Worm (Caenorhabditis elegans): ENCODE results near the gene ZK355.3.

Gene ZK355.3

DNA sequence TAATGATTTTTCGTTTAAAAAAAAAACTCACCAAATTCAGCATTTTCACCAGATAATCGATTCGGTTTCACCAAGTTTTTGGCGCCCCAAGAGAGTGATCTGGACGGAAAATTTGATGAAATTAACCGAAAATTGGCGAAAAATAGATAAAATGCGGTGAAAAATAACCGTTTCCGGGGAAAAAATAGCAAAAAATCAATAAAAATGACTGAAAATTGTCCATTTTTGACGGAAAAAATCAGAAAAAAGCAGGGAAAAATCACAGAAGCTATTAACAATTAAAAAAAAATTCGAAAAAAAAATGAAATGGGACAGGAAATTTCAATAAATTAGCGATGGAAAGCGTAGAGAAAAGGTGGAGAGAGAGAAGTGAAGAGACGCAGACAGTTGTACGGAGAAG, 13.9 kb downstream of the ZK355.3 start, which contains the start of gene ubc-15:
Gene ubc-15, minus strand, starts transcription at position 101 of the 400 bp plus-strand sequence.
- TF ChIP-seq zip-8 (tag; optimal IDR thresholded peaks at IDR 0.05), result no peak
- no peak for TF ChIP-seq lsy-2 (tag; optimal IDR thresholded peaks at IDR 0.05)
- no peak for TF ChIP-seq ztf-11 (tag; optimal IDR thresholded peaks at IDR 0.05)
- TF ChIP-seq ceh-39 (tag; optimal IDR thresholded peaks at IDR 0.05), result no peak
- TF ChIP-seq elt-1 (tag; optimal IDR thresholded peaks at IDR 0.05; ENCODE audit: borderline replicate concordance, insufficient read depth), result no peak
- TF ChIP-seq hlh-1 (tag; optimal IDR thresholded peaks at IDR 0.05), result no peak
- no peak for TF ChIP-seq sem-2 (GFP tag; optimal IDR thresholded peaks at IDR 0.05)
- TF ChIP-seq ces-1 (GFP tag; optimal IDR thresholded peaks at IDR 0.05), result no peak

DNA sequence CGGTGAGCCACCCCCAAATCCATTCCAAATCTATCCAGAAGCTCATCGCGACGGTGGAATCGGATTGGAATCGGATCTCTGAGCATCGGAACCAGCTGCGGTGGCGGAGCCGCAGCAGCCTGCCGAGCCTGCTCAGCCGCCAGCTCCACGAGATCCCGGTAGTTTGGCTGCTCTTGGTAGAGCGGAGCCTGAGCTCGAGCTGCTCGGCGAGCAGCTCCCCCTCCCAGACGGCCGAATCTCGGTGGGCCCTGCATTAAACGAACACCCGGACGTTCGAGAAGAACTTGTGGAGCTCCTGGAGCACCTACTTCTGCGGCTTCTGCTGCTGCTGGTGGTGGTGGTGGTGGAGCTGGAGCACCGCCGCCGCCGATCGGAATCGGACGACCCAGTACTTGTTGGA, 23.7 kb downstream of the ZK355.3 start:
- no peak for TF ChIP-seq tbx-8 (GFP tag; optimal IDR thresholded peaks at IDR 0.05)
- TF ChIP-seq sptf-1 (tag; optimal IDR thresholded peaks at IDR 0.05), result no peak
- no peak for TF ChIP-seq mab-5 (tag; optimal IDR thresholded peaks at IDR 0.05)
- no peak for TF ChIP-seq flh-1 (GFP tag; optimal IDR thresholded peaks at IDR 0.05)
- TF ChIP-seq nhr-28 (tag; optimal IDR thresholded peaks at IDR 0.05), result no peak
- TF ChIP-seq lsy-2 (tag; optimal IDR thresholded peaks at IDR 0.05), result no peak

DNA sequence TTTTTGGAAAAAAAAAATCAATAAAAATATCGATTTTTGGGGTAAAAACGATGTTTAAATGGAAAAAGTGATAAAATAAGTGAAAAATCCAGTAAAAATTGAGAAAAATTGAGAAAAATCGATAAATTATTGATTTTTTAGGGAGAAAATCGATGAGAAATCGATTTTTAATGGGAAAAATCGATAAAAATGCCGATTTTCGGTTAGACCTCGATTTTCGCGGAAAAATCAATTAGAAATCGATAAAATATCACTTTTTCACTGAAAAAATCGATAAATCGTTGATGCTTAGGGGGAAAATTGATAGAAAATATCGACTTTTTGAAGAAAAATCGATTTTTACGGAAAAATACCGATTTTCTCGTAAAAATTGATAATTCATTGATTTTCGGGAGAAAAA, 26.3 kb downstream of the ZK355.3 start:
- TF ChIP-seq bed-3 (GFP tag; optimal IDR thresholded peaks at IDR 0.05), result no peak
- TF ChIP-seq snpc-4 (tag; optimal IDR thresholded peaks at IDR 0.05), result no peak
- no peak for TF ChIP-seq mab-5 (tag; optimal IDR thresholded peaks at IDR 0.05)
- no peak for TF ChIP-seq elt-3 (tag; optimal IDR thresholded peaks at IDR 0.05)
- no peak for TF ChIP-seq lsy-2 (tag; optimal IDR thresholded peaks at IDR 0.05)
- no peak for TF ChIP-seq tbx-8 (GFP tag; optimal IDR thresholded peaks at IDR 0.05)

DNA sequence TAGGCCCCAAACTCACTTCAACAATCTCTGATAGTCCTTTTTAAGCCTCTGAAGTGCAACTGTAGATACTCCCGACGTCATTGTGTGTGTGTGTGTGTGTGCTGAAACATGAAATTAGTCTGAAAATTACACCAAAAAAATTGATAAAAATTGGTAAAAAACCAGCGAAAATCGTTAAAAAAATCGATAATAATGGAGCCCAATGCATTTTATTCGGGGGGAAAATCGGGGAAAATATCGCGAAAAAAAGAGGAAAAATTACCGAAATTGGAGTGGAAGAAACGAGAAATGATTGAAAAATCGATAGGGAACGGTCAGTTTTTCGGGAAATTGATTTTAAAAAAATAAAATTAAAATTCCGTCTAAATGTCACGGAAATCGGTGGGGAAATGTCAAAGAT, 27.2 kb downstream of the ZK355.3 start, which contains the start of gene ubc-26:
Gene ubc-26, minus strand, starts transcription at position 101 of the 400 bp plus-strand sequence.
- TF ChIP-seq cnd-1 (tag; optimal IDR thresholded peaks at IDR 0.05), result no peak
- TF ChIP-seq nhr-76 (tag; optimal IDR thresholded peaks at IDR 0.05), result no peak
- no peak for TF ChIP-seq bed-3 (GFP tag; optimal IDR thresholded peaks at IDR 0.05)
- no peak for TF ChIP-seq M03D4.4 (tag; optimal IDR thresholded peaks at IDR 0.05)
- no peak for TF ChIP-seq ceh-43 (GFP tag; optimal IDR thresholded peaks at IDR 0.05)
- TF ChIP-seq nhr-28 (tag; optimal IDR thresholded peaks at IDR 0.05), result no peak
- TF ChIP-seq elt-1 (tag; optimal IDR thresholded peaks at IDR 0.05; ENCODE audit: borderline replicate concordance, insufficient read depth), result no peak
- no peak for TF ChIP-seq unc-39 (tag; optimal IDR thresholded peaks at IDR 0.05)
- TF ChIP-seq unc-62 (GFP tag; optimal IDR thresholded peaks at IDR 0.05), result no peak
- no peak for TF ChIP-seq lin-13 (tag; optimal IDR thresholded peaks at IDR 0.05)
- no peak for TF ChIP-seq ztf-11 (tag; optimal IDR thresholded peaks at IDR 0.05)
- no peak for TF ChIP-seq ceh-39 (tag; optimal IDR thresholded peaks at IDR 0.05)
- TF ChIP-seq unc-120 (tag; optimal IDR thresholded peaks at IDR 0.05; ENCODE audit: poor library complexity, severe bottlenecking), result no peak
- no peak for TF ChIP-seq pha-4 (tag; optimal IDR thresholded peaks at IDR 0.05)

DNA sequence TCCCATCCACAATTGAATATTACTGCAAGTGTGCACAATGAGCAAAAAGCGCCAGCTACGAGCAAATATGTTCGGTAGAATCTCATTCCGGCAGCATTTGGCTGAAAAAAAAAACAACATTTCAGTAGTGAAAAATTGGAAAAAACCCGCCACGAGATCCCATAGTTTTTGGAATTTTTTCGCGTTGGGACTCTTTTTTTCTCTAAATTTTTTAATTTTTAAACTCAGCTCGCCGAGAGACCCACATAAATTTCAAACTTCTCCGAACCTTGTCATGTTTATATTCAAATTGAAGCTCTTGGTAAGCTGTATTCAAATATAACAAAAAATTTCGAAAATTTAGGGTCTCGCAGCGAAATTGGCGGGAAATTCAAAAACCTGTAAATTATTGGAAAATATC, 33.1 kb downstream of the ZK355.3 start, which contains the start of gene sqv-2:
Gene sqv-2, minus strand, starts transcription at position 101 of the 400 bp plus-strand sequence.
- TF ChIP-seq tbx-8 (GFP tag; optimal IDR thresholded peaks at IDR 0.05) (no peak), ham-2 (GFP tag; optimal IDR thresholded peaks at IDR 0.05) (no peak), cnd-1 (tag; optimal IDR thresholded peaks at IDR 0.05) (no peak), sptf-1 (tag; optimal IDR thresholded peaks at IDR 0.05) (no peak), zip-8 (tag; optimal IDR thresholded peaks at IDR 0.05) (no peak), ces-1 (GFP tag; optimal IDR thresholded peaks at IDR 0.05) (no peak), hlh-1 (tag; optimal IDR thresholded peaks at IDR 0.05) (no peak), mab-5 (tag; optimal IDR thresholded peaks at IDR 0.05) (no peak), nhr-12 (tag; optimal IDR thresholded peaks at IDR 0.05) (no peak), blmp-1 (tag; optimal IDR thresholded peaks at IDR 0.05) (no peak), flh-1 (GFP tag; optimal IDR thresholded peaks at IDR 0.05) (no peak), ceh-43 (GFP tag; optimal IDR thresholded peaks at IDR 0.05) (no peak)

DNA sequence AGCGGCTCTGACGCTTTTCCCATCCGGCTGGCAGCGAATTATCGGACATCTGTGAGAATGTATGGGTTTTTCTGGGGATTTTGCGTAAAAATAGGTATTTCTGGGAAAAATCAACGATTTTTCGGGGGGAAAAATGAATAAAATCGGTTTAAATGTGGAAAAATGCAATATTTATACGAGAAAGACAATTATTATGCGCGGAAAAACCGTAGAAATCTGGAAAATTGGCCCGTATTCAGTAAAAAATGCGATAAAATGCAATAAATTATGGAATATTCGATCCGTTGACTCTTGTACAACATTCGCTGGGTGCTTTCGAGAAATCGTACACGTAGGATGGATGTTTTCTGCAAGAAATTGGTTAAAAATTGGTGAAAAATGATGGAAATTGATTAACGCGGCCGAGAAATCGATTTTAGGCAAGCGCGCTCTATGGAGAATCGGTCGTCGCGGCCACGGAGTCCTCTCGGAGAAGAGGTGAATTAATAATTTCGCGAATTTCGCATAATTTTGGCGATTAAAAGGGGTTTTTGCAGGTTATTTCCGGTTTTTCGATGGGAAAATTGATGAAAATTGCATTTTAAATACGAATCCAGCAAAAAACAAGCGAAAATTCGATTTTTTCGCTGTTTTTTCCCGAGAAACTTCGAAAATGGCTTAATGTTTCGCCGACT, 38.3 kb downstream of the ZK355.3 start, which contains the start of gene pinn-1:
Gene pinn-1, minus strand, starts transcription at position 51 of the 674 bp plus-strand sequence.
- TF ChIP-seq ceh-39 (tag; optimal IDR thresholded peaks at IDR 0.05) (peak; percentile 55), nhr-12 (tag; optimal IDR thresholded peaks at IDR 0.05) (no peak), nhr-237 (tag; optimal IDR thresholded peaks at IDR 0.05) (peak; percentile 50), unc-120 (tag; optimal IDR thresholded peaks at IDR 0.05; ENCODE audit: poor library complexity, severe bottlenecking) (no peak), elt-1 (tag; optimal IDR thresholded peaks at IDR 0.05; ENCODE audit: borderline replicate concordance, insufficient read depth) (no peak), nhr-76 (tag; optimal IDR thresholded peaks at IDR 0.05) (no peak), unc-39 (tag; optimal IDR thresholded peaks at IDR 0.05) (no peak), hlh-1 (tag; optimal IDR thresholded peaks at IDR 0.05) (no peak), ztf-11 (tag; optimal IDR thresholded peaks at IDR 0.05) (no peak), ceh-43 (GFP tag; optimal IDR thresholded peaks at IDR 0.05) (no peak), mab-5 (tag; optimal IDR thresholded peaks at IDR 0.05) (no peak), pha-4 (tag; optimal IDR thresholded peaks at IDR 0.05) (peak; percentile 80), lin-32 (GFP tag; optimal IDR thresholded peaks at IDR 0.05) (peak; percentile 1), sem-2 (GFP tag; optimal IDR thresholded peaks at IDR 0.05) (no peak), snpc-4 (tag; optimal IDR thresholded peaks at IDR 0.05) (no peak), drap-1 (GFP tag; optimal IDR thresholded peaks at IDR 0.05) (peak; percentile 10), mls-2 (tag; optimal IDR thresholded peaks at IDR 0.05) (peak; percentile 55), flh-1 (GFP tag; optimal IDR thresholded peaks at IDR 0.05) (no peak), bed-3 (GFP tag; optimal IDR thresholded peaks at IDR 0.05) (no peak), nhr-2 (tag; optimal IDR thresholded peaks at IDR 0.05) (peak; percentile 9), elt-3 (tag; optimal IDR thresholded peaks at IDR 0.05) (peak; percentile 27), lin-13 (tag; optimal IDR thresholded peaks at IDR 0.05) (peak; percentile 88), nhr-28 (tag; optimal IDR thresholded peaks at IDR 0.05) (no peak), ham-2 (GFP tag; optimal IDR thresholded peaks at IDR 0.05) (no peak), zip-8 (tag; optimal IDR thresholded peaks at IDR 0.05) (no peak), ceh-83 (GFP tag; optimal IDR thresholded peaks at IDR 0.05) (no peak), sptf-1 (tag; optimal IDR thresholded peaks at IDR 0.05) (peak; percentile 76), cnd-1 (tag; optimal IDR thresholded peaks at IDR 0.05) (peak; percentile 63)
